Fruit fly (Drosophila melanogaster): ENCODE data around the gene RhoL.
A peak's percentile ranks its signal among the peaks of the same experiment; 100 is the strongest.

The RhoL gene

dm6 chr3R:9493627-9494626, 8.5 kb downstream of the RhoL start, which contains the start of gene CG16779 (continued):
- TF ChIP-seq zfh2 (GFP tag; optimal IDR thresholded peaks at IDR 0.05) (no peak), CG8478 (optimal IDR thresholded peaks at IDR 0.05) (no peak), Deaf1 (tag; optimal IDR thresholded peaks at IDR 0.05) (peak; percentile 90), NC2α (GFP tag; optimal IDR thresholded peaks at IDR 0.05) (no peak), lov (optimal IDR thresholded peaks at IDR 0.05) (no peak), lov (GFP tag; IDR thresholded peaks at IDR 0.05) (no peak), CG7928 (GFP tag; optimal IDR thresholded peaks at IDR 0.05) (no peak), Mrtf (GFP tag; IDR thresholded peaks at IDR 0.05) (no peak), Mes4 (GFP tag; optimal IDR thresholded peaks at IDR 0.05) (no peak), slp2 (GFP tag; optimal IDR thresholded peaks at IDR 0.05) (no peak), HLHmδ (GFP tag; optimal IDR thresholded peaks at IDR 0.05) (no peak), CG12071 (GFP tag; optimal IDR thresholded peaks at IDR 0.05) (no peak), nom (GFP tag; optimal IDR thresholded peaks at IDR 0.05) (no peak), CoRest (tag; optimal IDR thresholded peaks at IDR 0.05) (peak; percentile 57), ara (GFP tag; IDR thresholded peaks at IDR 0.05) (no peak), psq (GFP tag; optimal IDR thresholded peaks at IDR 0.05) (no peak), CG3847 (GFP tag; IDR thresholded peaks at IDR 0.05) (0 out of 2 replicates have a peak, but pooled peaks have one; percentile 11), CG33557 (GFP tag; optimal IDR thresholded peaks at IDR 0.05) (no peak), prd (optimal IDR thresholded peaks at IDR 0.05) (no peak), prd (GFP tag; IDR thresholded peaks at IDR 0.05) (peak; percentile 19; the same call in 1 of the 3 replicates), exex (tag; optimal IDR thresholded peaks at IDR 0.05) (no peak), Dref (GFP tag; IDR thresholded peaks at IDR 0.05) (0 out of 2 replicates have a peak, but pooled peaks have one; percentile 17), CG10267 (tag; optimal IDR thresholded peaks at IDR 0.05) (peak; percentile 39), Dip3 (GFP tag; optimal IDR thresholded peaks at IDR 0.05) (no peak), Ptx1 (GFP tag; IDR thresholded peaks at IDR 0.05) (peak; percentile 60), CG10979 (tag; optimal IDR thresholded peaks at IDR 0.05) (peak; percentile 49), tin (GFP tag; optimal IDR thresholded peaks at IDR 0.05) (peak; percentile 47), CG15514 (GFP tag; optimal IDR thresholded peaks at IDR 0.05) (peak; percentile 13), CG17912 (GFP tag; optimal IDR thresholded peaks at IDR 0.05) (no peak), Camta (GFP tag; optimal IDR thresholded peaks at IDR 0.05) (no peak), sens-2 (GFP tag; IDR thresholded peaks at IDR 0.05) (no peak), sna (GFP tag; IDR thresholded peaks at IDR 0.05; ENCODE audit: partially characterized antibody) (0 out of 2 replicates have a peak, but pooled peaks have one; percentile 25), CG12219 (GFP tag; optimal IDR thresholded peaks at IDR 0.05) (no peak), CG11247 (GFP tag; IDR thresholded peaks at IDR 0.05) (no peak), D (optimal IDR thresholded peaks at IDR 0.05) (no peak), D (GFP tag; optimal IDR thresholded peaks at IDR 0.05) (peak; percentile 36), pan (optimal IDR thresholded peaks at IDR 0.05) (no peak), pan (GFP tag; optimal IDR thresholded peaks at IDR 0.05 in 1 of 2, IDR thresholded peaks at IDR 0.05 in 1 of 2) (no peak), gcm2 (GFP tag; optimal IDR thresholded peaks at IDR 0.05) (no peak), pnt (GFP tag; optimal IDR thresholded peaks at IDR 0.05) (peak; percentile 9), CG2889 (GFP tag; IDR thresholded peaks at IDR 0.05) (no peak), crc (GFP tag; optimal IDR thresholded peaks at IDR 0.05) (no peak), TFAM (GFP tag; optimal IDR thresholded peaks at IDR 0.05) (no peak), sug (tag; optimal IDR thresholded peaks at IDR 0.05) (peak; percentile 91), CG7786 (GFP tag; optimal IDR thresholded peaks at IDR 0.05) (no peak), ham (GFP tag; IDR thresholded peaks at IDR 0.05) (no peak), mam (GFP tag; optimal IDR thresholded peaks at IDR 0.05) (peak; percentile 16), Hsf (GFP tag; optimal IDR thresholded peaks at IDR 0.05) (peak; percentile 29), tio (GFP tag; optimal IDR thresholded peaks at IDR 0.05) (peak; percentile 50), p53 (GFP tag; optimal IDR thresholded peaks at IDR 0.05) (no peak), CG11085 (GFP tag; IDR thresholded peaks at IDR 0.05) (no peak)
